Worm (Caenorhabditis elegans): Measurements from ENCODE around the gene snr-3.

DNA sequence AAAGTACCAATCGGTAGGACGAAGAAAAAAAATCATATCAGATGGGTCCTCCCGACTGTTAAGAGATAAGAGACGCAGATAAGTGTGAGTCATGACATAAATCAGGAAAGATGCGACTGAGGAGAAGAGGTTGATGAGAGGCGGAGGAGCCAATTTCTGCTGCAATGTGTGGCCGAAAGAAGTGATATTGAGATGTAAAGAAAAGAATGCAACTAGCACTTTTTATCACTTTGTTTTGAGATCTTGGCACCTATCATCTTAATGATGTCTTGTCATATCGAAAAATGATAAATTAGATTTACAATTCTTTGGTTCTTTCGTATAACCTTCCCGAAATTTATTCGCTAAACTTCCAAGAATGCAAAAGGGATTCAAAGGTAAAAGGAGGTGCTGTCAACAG is 7.5 kb downstream of the snr-3 start, which contains the start of gene del-10:
- TF ChIP-seq flt-1 (GFP tag; IDR thresholded peaks at IDR 0.05) = no peak
- no peak for TF ChIP-seq tab-1 (GFP tag; IDR thresholded peaks at IDR 0.05)
- TF ChIP-seq med-1 (GFP tag; optimal IDR thresholded peaks at IDR 0.05; ENCODE audit: insufficient read depth) = no peak
- TF ChIP-seq ztf-23 (GFP tag; IDR thresholded peaks at IDR 0.05) = no peak
- no peak for TF ChIP-seq ref-1 (GFP tag; conservative IDR thresholded peaks at IDR 0.05)
- TF ChIP-seq klf-2 (GFP tag; conservative IDR thresholded peaks at IDR 0.05) = no peak
- no peak for TF ChIP-seq cog-1 (tag; optimal IDR thresholded peaks at IDR 0.05)

Measured in whole organism, midembryonic.